In genomic region chrII:11782493-11782892, ce11 we compare ENCODE assay signal across 6 worm cellular contexts.
TF ChIP-seq lines count a peak whose summit lies in the region.

Gene F43G6.16, minus strand, starts transcription at chrII:11782633.

TF ChIP-seq in whole organism, L1 larva, 84 proteins besides CTCF, POLR2A, EP300 and RAD21:
- TF ChIP-seq lin-15B (tag; optimal IDR thresholded peaks at IDR 0.05; lab: Kevin White, UChicago), result no peak
- TF ChIP-seq lin-35 (GFP tag; optimal IDR thresholded peaks at IDR 0.05; lab: Kevin White, UChicago), result peak; percentile 7 to 78
- TF ChIP-seq ces-1 (GFP tag; optimal IDR thresholded peaks at IDR 0.05; lab: Kevin White, UChicago), result no peak
- TF ChIP-seq efl-3 (GFP tag; optimal IDR thresholded peaks at IDR 0.05; lab: Kevin White, UChicago), result no peak
- TF ChIP-seq dpl-1 (GFP tag; optimal IDR thresholded peaks at IDR 0.05; lab: Kevin White, UChicago), result peak; percentile 30 to 72 (median 59)
- peak; percentile 41 to 43 for TF ChIP-seq efl-1 (optimal IDR thresholded peaks at IDR 0.05; lab: Kevin White, UChicago)
- peak; percentile 58 to 94 for TF ChIP-seq efl-1 (GFP tag; optimal IDR thresholded peaks at IDR 0.05 in 1 of 2; lab: Kevin White, UChicago)
- peak; percentile 41 to 97 for TF ChIP-seq lsy-2 (tag; optimal IDR thresholded peaks at IDR 0.05; lab: Kevin White, UChicago)
- TF ChIP-seq egl-27 (tag; optimal IDR thresholded peaks at IDR 0.05; lab: Kevin White, UChicago), result no peak
- no peak for TF ChIP-seq C34B4.2 (tag; optimal IDR thresholded peaks at IDR 0.05; lab: Kevin White, UChicago)
- TF ChIP-seq ztf-4 (tag; optimal IDR thresholded peaks at IDR 0.05; lab: Kevin White, UChicago), result no peak

TF ChIP-seq in whole organism, L3 larva, 47 proteins besides CTCF, POLR2A, EP300 and RAD21:
- TF ChIP-seq pha-4 (tag; optimal IDR thresholded peaks at IDR 0.05; lab: Kevin White, UChicago), result peak; percentile 55
- TF ChIP-seq ztf-4 (tag; optimal IDR thresholded peaks at IDR 0.05; lab: Kevin White, UChicago), result no peak
- no peak for TF ChIP-seq R02D3.7 (tag; optimal IDR thresholded peaks at IDR 0.05; lab: Kevin White, UChicago)
- TF ChIP-seq nfya-1 (tag; optimal IDR thresholded peaks at IDR 0.05; lab: Kevin White, UChicago; ENCODE audit: insufficient read depth), result peak; percentile 21
- TF ChIP-seq mml-1 (tag; optimal IDR thresholded peaks at IDR 0.05; lab: Kevin White, UChicago), result no peak
- no peak for TF ChIP-seq snpc-4 (tag; optimal IDR thresholded peaks at IDR 0.05; lab: Kevin White, UChicago)
- TF ChIP-seq mdl-1 (tag; optimal IDR thresholded peaks at IDR 0.05; lab: Kevin White, UChicago), result no peak

TF ChIP-seq in whole organism, L4 larva, 104 proteins besides CTCF, POLR2A, EP300 and RAD21 (continues in another document):
- TF ChIP-seq Y5F2A.4 (GFP tag; optimal IDR thresholded peaks at IDR 0.05; lab: Kevin White, UChicago) (no peak), zip-11 (GFP tag; IDR thresholded peaks at IDR 0.05; lab: Robert Waterston, UW) (no peak), Y48G9A.11 (GFP tag; IDR thresholded peaks at IDR 0.05; lab: Robert Waterston, UW) (peak; percentile 73), Y75B8A.6 (GFP tag; IDR thresholded peaks at IDR 0.05; lab: Robert Waterston, UW) (no peak), hmg-1.1 (GFP tag; IDR thresholded peaks at IDR 0.05; lab: Robert Waterston, UW) (no peak), mes-2 (tag; optimal IDR thresholded peaks at IDR 0.05; lab: Kevin White, UChicago; ENCODE audit: poor library complexity, severe bottlenecking) (peak; percentile 50), nhr-76 (tag; optimal IDR thresholded peaks at IDR 0.05; lab: Kevin White, UChicago) (no peak), snpc-1.2 (GFP tag; IDR thresholded peaks at IDR 0.05; lab: Robert Waterston, UW) (peak; percentile 46; the same call in 1 of the 2 replicates), dmd-9 (GFP tag; IDR thresholded peaks at IDR 0.05; lab: Robert Waterston, UW) (no peak), lin-38 (GFP tag; IDR thresholded peaks at IDR 0.05; lab: Robert Waterston, UW) (peak; percentile 98), ceh-44 (GFP tag; IDR thresholded peaks at IDR 0.05; lab: Robert Waterston, UW) (peak; percentile 75; the same call in 1 of the 2 replicates), fos-1 (tag; optimal IDR thresholded peaks at IDR 0.05; lab: Kevin White, UChicago) (no peak), unc-130 (GFP tag; optimal IDR thresholded peaks at IDR 0.05; lab: Kevin White, UChicago) (peak; percentile 87), nhr-11 (tag; optimal IDR thresholded peaks at IDR 0.05; lab: Kevin White, UChicago) (no peak), spr-3 (GFP tag; optimal IDR thresholded peaks at IDR 0.05; lab: Kevin White, UChicago) (no peak), nhr-28 (tag; optimal IDR thresholded peaks at IDR 0.05; lab: Kevin White, UChicago) (no peak), fkh-10 (GFP tag; optimal IDR thresholded peaks at IDR 0.05; lab: Kevin White, UChicago) (no peak), duxl-1 (tag; optimal IDR thresholded peaks at IDR 0.05; lab: Kevin White, UChicago; ENCODE audit: poor library complexity) (peak; percentile 19)

TF ChIP-seq in whole organism, late embryonic, 69 proteins besides CTCF, POLR2A, EP300 and RAD21:
- TF ChIP-seq ceh-2 (tag; optimal IDR thresholded peaks at IDR 0.05; lab: Kevin White, UChicago) (no peak), elt-4 (tag; optimal IDR thresholded peaks at IDR 0.05; lab: Kevin White, UChicago) (no peak), pax-1 (tag; optimal IDR thresholded peaks at IDR 0.05; lab: Kevin White, UChicago) (peak; percentile 85), K09A11.1 (tag; optimal IDR thresholded peaks at IDR 0.05; lab: Kevin White, UChicago; ENCODE audit: insufficient read depth) (no peak)

TF ChIP-seq in whole organism, mixed stage, embryonic, 35 proteins besides CTCF, POLR2A, EP300 and RAD21:
- TF ChIP-seq mab-5 (tag; optimal IDR thresholded peaks at IDR 0.05; lab: Kevin White, UChicago), result no peak
- no peak for TF ChIP-seq nhr-2 (tag; optimal IDR thresholded peaks at IDR 0.05; lab: Kevin White, UChicago)
- TF ChIP-seq unc-120 (tag; optimal IDR thresholded peaks at IDR 0.05; lab: Kevin White, UChicago; ENCODE audit: poor library complexity, severe bottlenecking), result no peak
- TF ChIP-seq lsy-2 (tag; optimal IDR thresholded peaks at IDR 0.05; lab: Kevin White, UChicago), result peak; percentile 86

TF ChIP-seq in whole organism, young adult, 124 proteins besides CTCF, POLR2A, EP300 and RAD21 (continues in another document):
- peak; percentile 97 for TF ChIP-seq ceh-91 (GFP tag; IDR thresholded peaks at IDR 0.05; lab: Robert Waterston, UW)
- peak; percentile 77 for TF ChIP-seq lir-1 (GFP tag; conservative IDR thresholded peaks at IDR 0.05; lab: Robert Waterston, UW)
- no peak for TF ChIP-seq nhr-179 (tag; optimal IDR thresholded peaks at IDR 0.05; lab: Kevin White, UChicago)
- peak; percentile 95 for TF ChIP-seq F49E8.2 (tag; optimal IDR thresholded peaks at IDR 0.05; lab: Kevin White, UChicago; ENCODE audit: insufficient read depth)
- TF ChIP-seq B0035.1 (tag; optimal IDR thresholded peaks at IDR 0.05; lab: Kevin White, UChicago), result no peak
- TF ChIP-seq ztf-25 (GFP tag; IDR thresholded peaks at IDR 0.05; lab: Robert Waterston, UW), result 0 out of 2 replicates have a peak, but pooled peaks have one; percentile 54
- peak; percentile 91 for TF ChIP-seq unc-130 (GFP tag; optimal IDR thresholded peaks at IDR 0.05; lab: Kevin White, UChicago)
- peak; percentile 77 for TF ChIP-seq pbrm-1 (GFP tag; IDR thresholded peaks at IDR 0.05; lab: Robert Waterston, UW)
- no peak for TF ChIP-seq B0261.1 (tag; optimal IDR thresholded peaks at IDR 0.05; lab: Kevin White, UChicago)
- 0 out of 2 replicates have a peak, but pooled peaks have one; percentile 50 for TF ChIP-seq nfyb-1 (GFP tag; IDR thresholded peaks at IDR 0.05; lab: Robert Waterston, UW)
- peak; percentile 73 for TF ChIP-seq B0019.2 (GFP tag; conservative IDR thresholded peaks at IDR 0.05; lab: Robert Waterston, UW)
- TF ChIP-seq T26A5.8 (tag; optimal IDR thresholded peaks at IDR 0.05; lab: Kevin White, UChicago), result no peak
- TF ChIP-seq athp-1 (tag; optimal IDR thresholded peaks at IDR 0.05; lab: Kevin White, UChicago), result peak; percentile 51
- peak; percentile 76; the same call in 1 of the 2 replicates for TF ChIP-seq ztf-28 (GFP tag; IDR thresholded peaks at IDR 0.05; lab: Robert Waterston, UW)
- TF ChIP-seq ztf-18 (tag; optimal IDR thresholded peaks at IDR 0.05; lab: Kevin White, UChicago), result peak; percentile 53
- peak; percentile 33 for TF ChIP-seq snpc-1.1 (tag; optimal IDR thresholded peaks at IDR 0.05; lab: Kevin White, UChicago; ENCODE audit: insufficient read depth)
- no peak for TF ChIP-seq nfya-2 (GFP tag; IDR thresholded peaks at IDR 0.05; lab: Robert Waterston, UW)
- no peak for TF ChIP-seq chd-7 (tag; optimal IDR thresholded peaks at IDR 0.05; lab: Kevin White, UChicago)
- no peak for TF ChIP-seq Y56A3A.18 (GFP tag; IDR thresholded peaks at IDR 0.05; lab: Robert Waterston, UW)
- TF ChIP-seq him-1 (tag; optimal IDR thresholded peaks at IDR 0.05; lab: Kevin White, UChicago), result peak; percentile 71
- no peak for TF ChIP-seq hlh-12 (tag; optimal IDR thresholded peaks at IDR 0.05; lab: Kevin White, UChicago)
- TF ChIP-seq F57A8.1 (GFP tag; optimal IDR thresholded peaks at IDR 0.05; lab: Kevin White, UChicago), result no peak
- no peak for TF ChIP-seq rpc-1 (optimal IDR thresholded peaks at IDR 0.05; lab: Kevin White, UChicago)
- TF ChIP-seq rpc-1 (tag; optimal IDR thresholded peaks at IDR 0.05; lab: Kevin White, UChicago), result peak; percentile 12
- no peak for TF ChIP-seq akir-1 (GFP tag; optimal IDR thresholded peaks at IDR 0.05; lab: Kevin White, UChicago)
- TF ChIP-seq Y95B8A.8 (GFP tag; IDR thresholded peaks at IDR 0.05; lab: Robert Waterston, UW), result peak; percentile 86
- peak; percentile 25; the same call in 1 of the 2 replicates for TF ChIP-seq attf-3 (GFP tag; conservative IDR thresholded peaks at IDR 0.05; lab: Robert Waterston, UW)
- no peak for TF ChIP-seq T07F8.4 (tag; optimal IDR thresholded peaks at IDR 0.05; lab: Kevin White, UChicago)
- TF ChIP-seq madf-3 (GFP tag; IDR thresholded peaks at IDR 0.05; lab: Robert Waterston, UW), result peak; percentile 90
- peak; percentile 70 for TF ChIP-seq tlf-1 (GFP tag; optimal IDR thresholded peaks at IDR 0.05; lab: Kevin White, UChicago)
- TF ChIP-seq Y53G8AR.9 (GFP tag; conservative IDR thresholded peaks at IDR 0.05; lab: Robert Waterston, UW), result peak; percentile 92
- TF ChIP-seq ceh-27 (GFP tag; optimal IDR thresholded peaks at IDR 0.05; lab: Kevin White, UChicago), result no peak
- peak; percentile 92 for TF ChIP-seq snpc-3.4 (tag; optimal IDR thresholded peaks at IDR 0.05; lab: Kevin White, UChicago)
- no peak for TF ChIP-seq ama-1 (optimal IDR thresholded peaks at IDR 0.05; lab: Kevin White, UChicago)
- TF ChIP-seq ama-1 (GFP tag; optimal IDR thresholded peaks at IDR 0.05; lab: Kevin White, UChicago), result no peak
- TF ChIP-seq die-1 (tag; optimal IDR thresholded peaks at IDR 0.05; lab: Kevin White, UChicago), result no peak
- peak; percentile 78; the same call in 1 of the 2 replicates for TF ChIP-seq B0336.3 (GFP tag; IDR thresholded peaks at IDR 0.05; lab: Robert Waterston, UW)
- peak; percentile 99 for TF ChIP-seq lsl-1 (GFP tag; optimal IDR thresholded peaks at IDR 0.05; lab: Kevin White, UChicago)
- no peak for TF ChIP-seq unc-62 (GFP tag; optimal IDR thresholded peaks at IDR 0.05; lab: Kevin White, UChicago)
- peak; percentile 64; the same call in 1 of the 2 replicates for TF ChIP-seq C17E4.6 (GFP tag; IDR thresholded peaks at IDR 0.05; lab: Robert Waterston, UW)
- no peak for TF ChIP-seq somi-1 (GFP tag; optimal IDR thresholded peaks at IDR 0.05; lab: Kevin White, UChicago)
- TF ChIP-seq ekl-4 (GFP tag; IDR thresholded peaks at IDR 0.05; lab: Robert Waterston, UW), result peak; percentile 63
- TF ChIP-seq lin-35 (GFP tag; optimal IDR thresholded peaks at IDR 0.05; lab: Kevin White, UChicago), result peak; percentile 54 to 90 (median 58)
- no peak for TF ChIP-seq let-526 (GFP tag; IDR thresholded peaks at IDR 0.05; lab: Robert Waterston, UW)
- TF ChIP-seq cebp-1 (GFP tag; IDR thresholded peaks at IDR 0.05; lab: Robert Waterston, UW), result no peak
- no peak for TF ChIP-seq cebp-1 (tag; optimal IDR thresholded peaks at IDR 0.05; lab: Kevin White, UChicago)
- peak; percentile 57 for TF ChIP-seq hmg-1.2 (GFP tag; IDR thresholded peaks at IDR 0.05; lab: Robert Waterston, UW)
- TF ChIP-seq dox-1 (GFP tag; IDR thresholded peaks at IDR 0.05; lab: Robert Waterston, UW), result peak; percentile 89
- peak; percentile 60 for TF ChIP-seq ceh-100 (GFP tag; IDR thresholded peaks at IDR 0.05; lab: Robert Waterston, UW)
- TF ChIP-seq attf-5 (GFP tag; optimal IDR thresholded peaks at IDR 0.05; lab: Kevin White, UChicago), result no peak
- peak; percentile 89 for TF ChIP-seq F33H1.4 (GFP tag; IDR thresholded peaks at IDR 0.05; lab: Robert Waterston, UW)
- peak; percentile 94 for TF ChIP-seq mcd-1 (GFP tag; IDR thresholded peaks at IDR 0.05; lab: Robert Waterston, UW)
